Fruit fly (Drosophila melanogaster) whole organism, embryonic: ENCODE measurements around the gene DEF8.

Experiments used
- ATbp ChIP-seq: fragments of 200-800 bp; sonication (Bioruptor generic); optimal IDR thresholded peaks from 2 replicates; lab custom pipeline; 2017; ENCODE audit warnings: missing biosample characterization, mild to moderate bottlenecking, missing genetic modification characterization, missing genetic modification reagents
- CG10267 ChIP-seq: fragments of 200-800 bp; sonication (Bioruptor generic); optimal IDR thresholded peaks from 2 replicates; lab custom pipeline; 2018; ENCODE audit warnings: missing biosample characterization, mild to moderate bottlenecking, missing genetic modification characterization, moderate library complexity
- CG10979 ChIP-seq: fragments of 200-800 bp; sonication (Bioruptor generic); optimal IDR thresholded peaks from 2 replicates; lab custom pipeline; 2018; ENCODE audit warnings: missing biosample characterization, mild to moderate bottlenecking, missing genetic modification characterization, moderate library complexity
- CG11504 ChIP-seq: fragments of 200-800 bp; sonication (Bioruptor generic); optimal IDR thresholded peaks from 3 replicates; lab custom pipeline; 2019; ENCODE audit warnings: missing biosample characterization, mild to moderate bottlenecking, missing genetic modification characterization, moderate library complexity
- CG14014 ChIP-seq: fragments of 200-800 bp; sonication (Bioruptor generic); IDR thresholded peaks from 2 replicates; pipeline ENCODE4 v1.3.6; 2022; ENCODE audit warnings: missing biosample characterization, missing genetic modification characterization
- CG14710 ChIP-seq: fragments of 200-800 bp; sonication (Bioruptor generic); optimal IDR thresholded peaks from 3 replicates; lab custom pipeline; 2019; ENCODE audit warnings: missing biosample characterization, mild to moderate bottlenecking, missing genetic modification characterization, moderate library complexity
- CG17328 ChIP-seq: fragments of 200-800 bp; sonication (Bioruptor generic); IDR thresholded peaks from 2 replicates; pipeline ENCODE4 v1.3.6; 2022; ENCODE audit warnings: missing biosample characterization, missing genetic modification characterization
- CG2129 ChIP-seq: fragments of 200-800 bp; sonication (Bioruptor generic); IDR thresholded peaks from 2 replicates; pipeline ENCODE4 v1.3.6; 2022; ENCODE audit warnings: missing biosample characterization, missing genetic modification characterization; ENCODE audit not compliant: partially characterized antibody
- CG30403 ChIP-seq: fragments of 200-800 bp; sonication (Bioruptor generic); optimal IDR thresholded peaks from 3 replicates; lab custom pipeline; 2016; ENCODE audit warnings: missing biosample characterization, missing genetic modification characterization
- CG4360 ChIP-seq: fragments of 200-800 bp; sonication (Bioruptor generic); IDR thresholded peaks from 2 replicates; pipeline ENCODE4 v1.3.6; 2022; ENCODE audit warnings: missing biosample characterization, missing genetic modification characterization
- CG4820 ChIP-seq: fragments of 200-800 bp; sonication (Bioruptor generic); optimal IDR thresholded peaks from 3 replicates; lab custom pipeline; 2016; ENCODE audit warnings: missing biosample characterization, missing genetic modification characterization
- CG6689 ChIP-seq: fragments of 200-800 bp; sonication (Bioruptor generic); IDR thresholded peaks from 2 replicates; pipeline ENCODE4 v1.3.6; 2022; ENCODE audit warnings: missing biosample characterization, missing genetic modification characterization
- CG8388 ChIP-seq: fragments of 200-800 bp; sonication (Bioruptor generic); optimal IDR thresholded peaks from 2 replicates; lab custom pipeline; 2019; ENCODE audit warnings: missing biosample characterization, mild to moderate bottlenecking, missing genetic modification characterization, moderate library complexity
- D ChIP-seq, 2 experiments: fragments of 200-800 bp in 1 of 2; fragments of >200 bp in 1 of 2; sonication (Bioruptor generic) in 1 of 2; optimal IDR thresholded peaks; 2 replicates in 1 of 2; 3 replicates in 1 of 2; lab custom pipeline; 2017; ENCODE audit warnings: mild to moderate bottlenecking in 1 of 2, missing biosample characterization in 1 of 2, missing genetic modification characterization in 1 of 2, missing genetic modification reagents in 1 of 2
- D19A ChIP-seq: fragments of 200-800 bp; optimal IDR thresholded peaks from 3 replicates; lab custom pipeline; 2019; ENCODE audit warnings: missing biosample characterization, mild to moderate bottlenecking, missing genetic modification characterization, moderate library complexity
- Dad ChIP-seq: fragments of 200-800 bp; sonication (Bioruptor generic); optimal IDR thresholded peaks from 3 replicates; lab custom pipeline; 2016; ENCODE audit warnings: missing biosample characterization, missing genetic modification characterization
- Dek ChIP-seq: fragments of 200-800 bp; sonication (Bioruptor generic); optimal IDR thresholded peaks from 3 replicates; lab custom pipeline; 2019; ENCODE audit warnings: missing biosample characterization, mild to moderate bottlenecking, missing genetic modification characterization, moderate library complexity
- Drgx ChIP-seq: fragments of 200-800 bp; sonication (Bioruptor generic); IDR thresholded peaks from 2 replicates; pipeline ENCODE4 v1.3.6; 2022; ENCODE audit warnings: missing biosample characterization, missing genetic modification characterization
- E2f1 ChIP-seq: fragments of 200-800 bp; sonication (Bioruptor generic); IDR thresholded peaks from 2 replicates; pipeline ENCODE4 v1.3.6; 2022; ENCODE audit warnings: missing biosample characterization, missing genetic modification characterization
- E2f2 ChIP-seq: fragments of 200-800 bp; sonication (Bioruptor generic); IDR thresholded peaks from 2 replicates; pipeline ENCODE4 v1.3.6; 2022; ENCODE audit warnings: missing biosample characterization, missing genetic modification characterization
- HLH3B ChIP-seq: fragments of 200-800 bp; sonication (Bioruptor generic); IDR thresholded peaks from 2 replicates; pipeline ENCODE4 v1.3.6; 2022; ENCODE audit warnings: missing biosample characterization, missing genetic modification characterization
- Med ChIP-seq: fragments of 200-800 bp; sonication (Bioruptor generic); peaks from one replicate; lab custom pipeline; 2016; ENCODE audit warnings: missing biosample characterization, missing genetic modification characterization, mild to moderate bottlenecking, inconsistent platforms, moderate library complexity
- Nf-YA ChIP-seq: fragments of 200-800 bp; sonication (Bioruptor generic); IDR thresholded peaks from 2 replicates; pipeline ENCODE4 v1.3.6; 2022; ENCODE audit warnings: missing biosample characterization, missing genetic modification characterization
- Taf1 ChIP-seq: fragments of 200-800 bp; sonication (Bioruptor generic); IDR thresholded peaks from 2 replicates; pipeline ENCODE4 v1.3.6; 2022; ENCODE audit warnings: missing biosample characterization, missing genetic modification characterization
- Xbp1 ChIP-seq: fragments of 200-800 bp; sonication (Bioruptor generic); optimal IDR thresholded peaks from 3 replicates; lab custom pipeline; 2016; ENCODE audit warnings: missing biosample characterization, mild to moderate bottlenecking, missing genetic modification characterization
- Xrp1 ChIP-seq: fragments of 200-800 bp; sonication (Bioruptor generic); IDR thresholded peaks from 2 replicates; pipeline ENCODE4 v1.3.6; 2022; ENCODE audit warnings: missing biosample characterization, missing genetic modification characterization
- ci ChIP-seq: fragments of 200-800 bp; sonication (Bioruptor generic); IDR thresholded peaks from 3 replicates; pipeline ENCODE4 v1.3.6; 2022; ENCODE audit warnings: missing biosample characterization, missing genetic modification characterization
- corto ChIP-seq: fragments of 200-800 bp; sonication (Bioruptor generic); optimal IDR thresholded peaks from 2 replicates; lab custom pipeline; 2016; ENCODE audit warnings: missing biosample characterization, mild to moderate bottlenecking, missing genetic modification characterization, moderate library complexity
- gem ChIP-seq: fragments of 200-800 bp; sonication (Bioruptor generic); optimal IDR thresholded peaks from 2 replicates; lab custom pipeline; 2019; ENCODE audit warnings: missing biosample characterization, mild to moderate bottlenecking, missing genetic modification characterization, moderate library complexity
- hkb ChIP-seq, 2 experiments: fragments of 200-800 bp in 1 of 2; fragments of >200 bp in 1 of 2; sonication (Bioruptor generic) in 1 of 2; IDR thresholded peaks in 1 of 2; optimal IDR thresholded peaks in 1 of 2; 2 replicates each; pipeline versions ENCODE4 v1.3.6 to Lab custom; 2017 to 2022; ENCODE audit warnings: missing biosample characterization in 1 of 2, missing genetic modification characterization in 1 of 2
- kah ChIP-seq: fragments of 200-800 bp; sonication (Bioruptor generic); optimal IDR thresholded peaks from 2 replicates; lab custom pipeline; 2018; ENCODE audit warnings: missing biosample characterization, mild to moderate bottlenecking, missing genetic modification characterization
- nom ChIP-seq: fragments of 200-800 bp; sonication (Bioruptor generic); optimal IDR thresholded peaks from 2 replicates; lab custom pipeline; 2017; ENCODE audit warnings: missing biosample characterization, missing genetic modification characterization, mild to moderate bottlenecking, moderate library complexity, missing genetic modification reagents
- pan ChIP-seq, 4 experiments: fragments of >200 bp in 3 of 4; fragments of 200-800 bp in 1 of 4; sonication (Bioruptor generic) in 1 of 4; optimal IDR thresholded peaks in 3 of 4; IDR thresholded peaks in 1 of 4; 2 replicates each; pipeline versions ENCODE4 v1.3.6 to Lab custom; 2017 to 2022; ENCODE audit warnings: missing biosample characterization in 2 of 4, missing genetic modification characterization in 2 of 4, mixed read lengths in 1 of 4
- phol ChIP-seq: fragments of 200-800 bp; sonication (Bioruptor generic); optimal IDR thresholded peaks from 3 replicates; lab custom pipeline; 2018; ENCODE audit warnings: missing biosample characterization, mild to moderate bottlenecking, missing genetic modification characterization, moderate library complexity
- prd ChIP-seq, 3 experiments: fragments of >200 bp in 2 of 3; fragments of 200-800 bp in 1 of 3; sonication (Bioruptor generic) in 1 of 3; optimal IDR thresholded peaks in 2 of 3; IDR thresholded peaks in 1 of 3; 2 replicates in 2 of 3; 3 replicates in 1 of 3; pipeline versions ENCODE4 v1.3.6 to Lab custom; 2017 to 2022; ENCODE audit warnings: missing biosample characterization in 1 of 3, missing genetic modification characterization in 1 of 3
- row ChIP-seq: fragments of 200-800 bp; sonication (Bioruptor generic); IDR thresholded peaks from 3 replicates; pipeline ENCODE4 v1.3.6; 2022; ENCODE audit warnings: missing biosample characterization, missing genetic modification characterization
- sens-2 ChIP-seq: fragments of 200-800 bp; sonication (Bioruptor generic); IDR thresholded peaks from 2 replicates; pipeline ENCODE4 v1.3.6; 2022; ENCODE audit warnings: missing biosample characterization, missing genetic modification characterization
- tgo ChIP-seq: fragments of 200-800 bp; sonication (Bioruptor generic); IDR thresholded peaks from 3 replicates; pipeline ENCODE4 v1.3.6; 2022; ENCODE audit warnings: missing biosample characterization, missing genetic modification characterization
- tin ChIP-seq: fragments of 200-800 bp; sonication (Bioruptor generic); optimal IDR thresholded peaks from 3 replicates; lab custom pipeline; 2016; ENCODE audit warnings: missing biosample characterization, missing genetic modification characterization
- trem ChIP-seq: fragments of 200-800 bp; optimal IDR thresholded peaks from 3 replicates; lab custom pipeline; 2019; ENCODE audit warnings: missing biosample characterization, mild to moderate bottlenecking, missing genetic modification characterization, moderate library complexity
- twi ChIP-seq: fragments of 200-800 bp; optimal IDR thresholded peaks from 2 replicates; lab custom pipeline; 2019; ENCODE audit warnings: missing biosample characterization, mild to moderate bottlenecking, missing genetic modification characterization, moderate library complexity
- usp ChIP-seq: fragments of >200 bp; optimal IDR thresholded peaks from 2 replicates; lab custom pipeline; 2017; ENCODE audit warnings: missing biosample characterization, missing genetic modification characterization
- vvl ChIP-seq: fragments of 200-800 bp; sonication (Bioruptor generic); IDR thresholded peaks from 2 replicates; pipeline ENCODE4 v1.3.6; 2022; ENCODE audit warnings: missing biosample characterization, missing genetic modification characterization
- wek ChIP-seq: fragments of 200-800 bp; sonication (Bioruptor generic); optimal IDR thresholded peaks from 3 replicates; lab custom pipeline; 2018; ENCODE audit warnings: missing biosample characterization, mild to moderate bottlenecking, missing genetic modification characterization, moderate library complexity

Gene DEF8

DNA sequence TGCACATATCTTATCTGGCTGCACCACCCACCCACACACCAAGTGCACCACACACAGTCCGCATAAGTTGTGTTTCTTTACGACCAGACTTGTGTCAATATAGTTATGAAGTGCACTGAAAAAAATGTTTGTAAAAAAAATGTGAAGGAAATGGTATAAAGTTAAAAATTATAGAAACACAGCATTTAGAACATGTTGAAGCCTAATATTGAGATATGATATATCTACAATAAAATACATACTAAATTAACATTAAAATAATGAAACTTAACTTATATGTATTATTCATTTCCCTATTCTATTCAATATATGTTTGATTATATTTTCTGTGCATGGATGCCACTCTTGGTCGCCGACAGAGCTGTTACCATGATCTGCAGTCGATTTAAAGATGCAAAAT, 19.0 kb upstream of the DEF8 start (continued):
- no peak for TF ChIP-seq Dek (tag; lab: Kevin White, UChicago)

DNA sequence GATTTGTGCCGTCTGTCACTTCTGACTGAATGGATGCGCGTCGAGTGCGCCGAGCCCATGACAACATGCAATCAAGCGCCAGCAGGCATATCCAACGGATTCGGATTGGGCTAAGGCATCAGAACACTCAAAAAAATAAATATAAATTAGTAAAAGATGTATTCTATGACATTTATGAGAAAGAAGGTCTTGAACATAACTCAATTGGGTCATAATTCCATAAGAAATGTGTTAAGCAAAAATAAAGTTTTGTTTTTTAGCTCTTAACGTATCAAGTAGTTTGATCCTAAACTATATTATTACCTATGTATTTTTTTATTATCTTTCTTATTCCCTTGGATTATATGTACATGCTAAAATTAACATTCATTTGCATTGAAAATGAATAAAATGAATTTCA, 18.4 kb upstream of the DEF8 start:
- TF ChIP-seq wek (GFP tag; lab: Kevin White, UChicago) (no peak), Dad (GFP tag; lab: Kevin White, UChicago) (no peak), trem (tag; lab: Kevin White, UChicago) (no peak), usp (no peak), Xrp1 (GFP tag; lab: Robert Waterston, UW) (no peak), CG2129 (GFP tag; lab: Robert Waterston, UW) (no peak)
- TF ChIP-seq, all 482 proteins: peak for 0

DNA sequence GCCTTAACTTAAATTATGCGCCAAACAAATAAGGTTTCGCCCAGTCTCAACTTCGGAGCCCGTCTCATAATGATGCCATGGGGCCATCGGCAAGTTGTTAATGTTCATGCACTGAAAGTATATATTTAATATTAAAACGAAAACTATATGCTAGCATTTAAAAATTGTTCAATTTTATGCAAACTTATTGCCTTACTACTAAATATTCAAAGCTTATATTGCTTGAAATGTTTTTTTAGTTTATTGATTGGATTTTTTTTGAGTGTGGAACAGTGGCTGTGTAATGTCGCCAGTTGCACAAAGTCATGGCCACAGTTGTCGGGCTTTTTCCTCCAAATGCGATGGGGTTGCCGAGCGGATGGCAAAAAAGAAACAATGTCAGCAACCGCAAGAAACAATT, 17.8 kb upstream of the DEF8 start:
- TF ChIP-seq tin (GFP tag; lab: Kevin White, UChicago) (peak; percentile 8), CG17328 (peak; percentile 53; the same call in 1 of the 2 replicates), Xbp1 (GFP tag; lab: Kevin White, UChicago) (peak; percentile 13), CG14014 (GFP tag; lab: Robert Waterston, UW) (no peak), vvl (GFP tag; lab: Robert Waterston, UW) (peak; percentile 67), CG30403 (GFP tag; lab: Kevin White, UChicago) (peak; percentile 5), CG11504 (tag; lab: Kevin White, UChicago) (peak; percentile 32), ci (GFP tag; lab: Robert Waterston, UW) (peak; percentile 66; the same call in 2 of the 3 replicates), Med (GFP tag; lab: Kevin White, UChicago) (peak; percentile 46), corto (GFP tag; lab: Kevin White, UChicago) (peak; percentile 25), tgo (GFP tag; lab: Robert Waterston, UW) (peak; percentile 30; the same call in 1 of the 3 replicates), E2f2 (GFP tag; lab: Robert Waterston, UW) (0 out of 2 replicates have a peak, but pooled peaks have one; percentile 29), ATbp (GFP tag; lab: Kevin White, UChicago) (no peak), CG10267 (tag; lab: Kevin White, UChicago) (peak; percentile 25), Drgx (GFP tag; lab: Robert Waterston, UW) (peak; percentile 86), hkb (optimal IDR thresholded peaks at IDR 0.05; lab: Kevin White, UChicago) (no peak), hkb (GFP tag; IDR thresholded peaks at IDR 0.05; lab: Robert Waterston, UW) (peak; percentile 64), pan (optimal IDR thresholded peaks at IDR 0.05; lab: Kevin White, UChicago) (no peak), pan (GFP tag; optimal IDR thresholded peaks at IDR 0.05 in 1 of 2, IDR thresholded peaks at IDR 0.05 in 1 of 2) (peak in 1 of 2 experiments; percentile 38), Xrp1 (GFP tag; lab: Robert Waterston, UW) (peak; percentile 44; the same call in 1 of the 2 replicates), twi (no peak), kah (GFP tag; lab: Kevin White, UChicago) (no peak), gem (tag; lab: Kevin White, UChicago) (peak; percentile 33), CG10979 (tag; lab: Kevin White, UChicago) (peak; percentile 52), CG4820 (GFP tag; lab: Kevin White, UChicago) (peak; percentile 40), D (optimal IDR thresholded peaks at IDR 0.05; lab: Kevin White, UChicago) (no peak), D (GFP tag; optimal IDR thresholded peaks at IDR 0.05; lab: Kevin White, UChicago) (no peak), nom (GFP tag; lab: Kevin White, UChicago) (peak; percentile 50), row (GFP tag; lab: Robert Waterston, UW) (peak; percentile 37; the same call in 1 of the 3 replicates), CG14710 (peak; percentile 9), D19A (tag; lab: Kevin White, UChicago) (peak; percentile 23), HLH3B (GFP tag; lab: Robert Waterston, UW) (peak; percentile 20; the same call in 1 of the 2 replicates), prd (optimal IDR thresholded peaks at IDR 0.05; lab: Kevin White, UChicago) (no peak), prd (GFP tag; IDR thresholded peaks at IDR 0.05; lab: Robert Waterston, UW) (peak; percentile 39; the same call in 2 of the 3 replicates), CG4360 (GFP tag; lab: Robert Waterston, UW) (0 out of 2 replicates have a peak, but pooled peaks have one; percentile 14), Taf1 (no peak), sens-2 (0 out of 2 replicates have a peak, but pooled peaks have one; percentile 41), E2f1 (GFP tag; lab: Robert Waterston, UW) (peak; percentile 12; the same call in 1 of the 2 replicates), CG6689 (GFP tag; lab: Robert Waterston, UW) (0 out of 2 replicates have a peak, but pooled peaks have one; percentile 32), CG8388 (peak; percentile 9), Nf-YA (GFP tag; lab: Robert Waterston, UW) (peak; percentile 29; the same call in 1 of the 2 replicates), phol (tag; lab: Kevin White, UChicago) (peak; percentile 25)
